Worm (Caenorhabditis elegans) whole organism, L2 larva: ENCODE results near the gene F07E5.12.

Experiments
- C34F6.9 ChIP-seq: fragments of 150-350 bp; optimal IDR thresholded peaks from 2 replicates; lab custom pipeline; 2014; ENCODE audit warnings: missing biosample characterization, missing genetic modification characterization
- F13H6.1 ChIP-seq: sonication (generic microtip); optimal IDR thresholded peaks from 2 replicates; lab custom pipeline; 2016; ENCODE audit warnings: missing genetic modification characterization, missing compliant biosample characterization
- ZK546.5 ChIP-seq: sonication (generic microtip); optimal IDR thresholded peaks from 2 replicates; lab custom pipeline; 2017; ENCODE audit warnings: missing biosample characterization, missing genetic modification characterization
- ama-1 ChIP-seq: fragments of 150-350 bp; optimal IDR thresholded peaks from 2 replicates; lab custom pipeline; 2018; ENCODE audit warnings: inconsistent platforms
- blmp-1 ChIP-seq: sonication (generic microtip); optimal IDR thresholded peaks from 2 replicates; lab custom pipeline; 2017; ENCODE audit warnings: missing genetic modification characterization, mild to moderate bottlenecking, missing compliant biosample characterization, antibody characterized with exemption, moderate library complexity; ENCODE audit not compliant: insufficient read depth
- ceh-16 ChIP-seq: fragments of 150-350 bp; optimal IDR thresholded peaks from 2 replicates; lab custom pipeline; 2014; ENCODE audit warnings: missing biosample characterization, missing genetic modification characterization
- ceh-82 ChIP-seq: fragments of 150-350 bp; optimal IDR thresholded peaks from 2 replicates; lab custom pipeline; 2014; ENCODE audit warnings: missing biosample characterization, missing genetic modification characterization
- crh-2 ChIP-seq: sonication (generic microtip); optimal IDR thresholded peaks from 2 replicates; lab custom pipeline; 2017; ENCODE audit warnings: missing biosample characterization, missing genetic modification characterization
- dmd-4 ChIP-seq: sonication (generic microtip); optimal IDR thresholded peaks from 2 replicates; lab custom pipeline; 2017; ENCODE audit warnings: missing biosample characterization, missing genetic modification characterization
- egl-27 ChIP-seq: sonication (generic microtip); optimal IDR thresholded peaks from 3 replicates; lab custom pipeline; 2017; ENCODE audit warnings: missing biosample characterization, missing genetic modification reagents, missing genetic modification characterization
- gmeb-1 ChIP-seq: fragments of 150-350 bp; optimal IDR thresholded peaks from 2 replicates; lab custom pipeline; 2014; ENCODE audit warnings: missing biosample characterization, missing genetic modification characterization
- lin-11 ChIP-seq: fragments of 150-350 bp; sonication (generic microtip); optimal IDR thresholded peaks from 2 replicates; lab custom pipeline; 2014; ENCODE audit warnings: missing biosample characterization, missing genetic modification characterization, inconsistent platforms, mixed read lengths
- lin-39 ChIP-seq: fragments of 150-350 bp; optimal IDR thresholded peaks from 2 replicates; lab custom pipeline; 2014; ENCODE audit warnings: missing biosample characterization, missing genetic modification reagents, missing genetic modification characterization
- lsy-2 ChIP-seq, 2 experiments: fragments of 150-350 bp in 1 of 2; sonication (generic microtip) in 1 of 2; optimal IDR thresholded peaks; 2 replicates each; lab custom pipeline; 2014 to 2017; ENCODE audit warnings: missing biosample characterization in 2 of 2, missing genetic modification characterization in 2 of 2
- mab-5 ChIP-seq: fragments of 150-350 bp; optimal IDR thresholded peaks from 2 replicates; lab custom pipeline; 2014; ENCODE audit warnings: missing biosample characterization, missing genetic modification characterization
- mbf-1 ChIP-seq: sonication (generic microtip); optimal IDR thresholded peaks from 2 replicates; lab custom pipeline; 2017; ENCODE audit warnings: missing biosample characterization, missing genetic modification characterization
- mdl-1 ChIP-seq, 2 experiments: fragments of 150-350 bp in 1 of 2; sonication (generic microtip) in 1 of 2; optimal IDR thresholded peaks; 2 replicates each; lab custom pipeline; 2017; ENCODE audit warnings: missing biosample characterization in 2 of 2, missing genetic modification characterization in 2 of 2
- nhr-10 ChIP-seq: sonication (generic microtip); optimal IDR thresholded peaks from 2 replicates; lab custom pipeline; 2017; ENCODE audit warnings: missing biosample characterization, missing genetic modification characterization
- nhr-11 ChIP-seq: fragments of 150-350 bp; optimal IDR thresholded peaks from 2 replicates; lab custom pipeline; 2014; ENCODE audit warnings: missing biosample characterization, missing genetic modification characterization
- nhr-12 ChIP-seq: fragments of 150-350 bp; optimal IDR thresholded peaks from 2 replicates; lab custom pipeline; 2014; ENCODE audit warnings: missing biosample characterization, missing genetic modification characterization
- nhr-129 ChIP-seq: fragments of 150-350 bp; optimal IDR thresholded peaks from 2 replicates; lab custom pipeline; 2014; ENCODE audit warnings: missing biosample characterization, missing genetic modification characterization
- nhr-23 ChIP-seq: fragments of 150-350 bp; optimal IDR thresholded peaks from 2 replicates; lab custom pipeline; 2014; ENCODE audit warnings: missing biosample characterization, missing genetic modification reagents, missing genetic modification characterization
- nhr-25 ChIP-seq: fragments of 150-350 bp; sonication (generic microtip); optimal IDR thresholded peaks from 3 replicates; lab custom pipeline; 2014; ENCODE audit warnings: missing biosample characterization, missing genetic modification characterization
- nhr-6 ChIP-seq: fragments of 150-350 bp; optimal IDR thresholded peaks from 2 replicates; lab custom pipeline; 2014; ENCODE audit warnings: missing biosample characterization, missing genetic modification characterization
- peb-1 ChIP-seq: fragments of 150-350 bp; optimal IDR thresholded peaks from 2 replicates; lab custom pipeline; 2014; ENCODE audit warnings: missing biosample characterization, missing genetic modification characterization
- sem-4 ChIP-seq: fragments of 150-350 bp; optimal IDR thresholded peaks from 2 replicates; lab custom pipeline; 2014; ENCODE audit warnings: missing biosample characterization, missing genetic modification reagents, missing genetic modification characterization
- sma-3 ChIP-seq: sonication (generic microtip); optimal IDR thresholded peaks from 2 replicates; lab custom pipeline; 2016; ENCODE audit warnings: missing genetic modification reagents, missing genetic modification characterization, missing compliant biosample characterization
- snpc-4 ChIP-seq: fragments of 150-350 bp; optimal IDR thresholded peaks from 2 replicates; lab custom pipeline; 2014; ENCODE audit warnings: missing biosample characterization, missing genetic modification characterization
- unc-39 ChIP-seq: fragments of 150-350 bp; optimal IDR thresholded peaks from 2 replicates; lab custom pipeline; 2014; ENCODE audit warnings: missing biosample characterization, missing genetic modification characterization
- unc-55 ChIP-seq: fragments of 150-350 bp; sonication (generic microtip); optimal IDR thresholded peaks from 3 replicates; lab custom pipeline; 2014; ENCODE audit warnings: missing biosample characterization, missing genetic modification reagents, missing genetic modification characterization
- unc-62 ChIP-seq: fragments of 150-350 bp; optimal IDR thresholded peaks from 2 replicates; lab custom pipeline; 2014; ENCODE audit warnings: missing biosample characterization, missing genetic modification reagents, missing genetic modification characterization
- zag-1 ChIP-seq: fragments of 150-350 bp; optimal IDR thresholded peaks from 2 replicates; lab custom pipeline; 2014; ENCODE audit warnings: missing biosample characterization, missing genetic modification characterization
- ztf-1 ChIP-seq: fragments of 200-800 bp; sonication (Bioruptor generic); conservative IDR thresholded peaks from 2 replicates; pipeline ENCODE4 v1.3.6; 2022; ENCODE audit warnings: missing genetic modification characterization, missing compliant biosample characterization
- ztf-11 ChIP-seq: sonication (generic microtip); optimal IDR thresholded peaks from 2 replicates; lab custom pipeline; 2017; ENCODE audit warnings: missing biosample characterization, missing genetic modification characterization
- ztf-4 ChIP-seq: fragments of 150-350 bp; optimal IDR thresholded peaks from 2 replicates; lab custom pipeline; 2014; ENCODE audit warnings: missing biosample characterization, missing genetic modification characterization

The F07E5.12 gene

DNA sequence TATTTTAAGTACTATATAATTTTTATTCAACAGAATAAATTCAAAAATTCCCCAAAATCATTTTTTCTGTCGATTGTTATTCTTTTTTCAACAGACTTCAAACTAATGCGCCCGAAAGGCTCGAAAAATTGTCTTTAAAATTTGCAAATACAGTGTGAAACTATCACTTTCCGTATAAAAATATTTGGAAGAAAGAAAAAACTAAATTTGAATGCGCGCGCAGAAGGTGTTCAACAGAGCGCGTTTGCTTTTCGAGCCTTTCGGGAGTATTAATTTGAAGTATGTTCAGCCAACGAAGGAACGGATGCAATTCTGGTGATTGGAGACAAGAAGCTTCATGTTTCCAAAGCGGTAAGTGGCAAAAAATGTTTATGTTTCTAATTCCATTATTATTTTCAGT lies 35.5 kb upstream of the F07E5.12 start, which contains the start of gene btb-4:
TSS of gene btb-4 (plus strand) at position 35 of the 400 bp plus-strand sequence.
- TF ChIP-seq unc-55 (GFP tag; lab: Kevin White, UChicago) (peak; percentile 4), gmeb-1 (tag; lab: Kevin White, UChicago) (peak; percentile 78)

DNA sequence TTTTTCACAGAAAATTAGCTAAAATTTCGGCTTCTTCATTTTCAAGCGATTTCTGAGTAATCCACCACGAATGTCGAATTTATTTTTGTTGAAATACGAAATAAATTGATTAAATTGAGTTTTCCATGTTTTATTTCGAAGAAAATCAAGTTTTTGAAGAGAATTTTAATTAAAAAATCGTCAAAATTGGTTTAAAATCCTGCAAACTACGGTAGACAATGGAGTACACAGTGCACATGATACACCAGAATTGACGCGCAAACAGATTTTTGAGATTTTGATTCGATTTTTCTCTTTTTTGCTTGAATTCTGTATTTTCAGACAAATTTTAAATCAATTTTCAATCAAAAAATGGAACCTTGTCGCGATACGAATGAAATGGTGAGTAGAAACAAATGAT lies 34.5 kb upstream of the F07E5.12 start, which contains the start of gene F59H6.14:
TSS of gene F59H6.14 (plus strand) at position 301 of the 400 bp plus-strand sequence.
- TF ChIP-seq peb-1 (tag; lab: Kevin White, UChicago) (no peak), egl-27 (tag; lab: Kevin White, UChicago) (no peak), lin-11 (no peak), crh-2 (no peak), nhr-11 (tag; lab: Kevin White, UChicago) (no peak), ztf-11 (tag; lab: Kevin White, UChicago) (no peak), sem-4 (tag; lab: Kevin White, UChicago) (no peak), ztf-4 (no peak), blmp-1 (tag; lab: Kevin White, UChicago) (no peak)

DNA sequence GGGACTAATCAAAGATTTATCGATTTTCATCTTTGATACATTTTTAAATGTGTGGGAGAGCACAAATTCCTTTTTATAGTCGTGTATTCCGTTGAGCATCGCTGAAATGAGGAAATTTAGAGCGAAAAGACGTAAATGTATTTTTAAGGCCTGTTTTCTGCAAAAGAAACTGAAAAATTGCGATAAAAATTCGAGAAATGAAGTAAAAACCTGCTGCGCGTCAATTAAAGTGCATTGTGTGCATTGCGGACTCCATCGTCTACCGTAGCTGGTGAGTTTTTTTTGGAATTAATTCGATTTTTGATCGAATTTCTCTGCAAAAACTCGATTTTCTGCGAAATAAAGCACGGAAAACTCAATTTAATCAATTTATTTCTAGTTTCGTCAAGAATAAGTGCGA lies 28.5 kb upstream of the F07E5.12 start, which contains the start of gene bath-19:
TSS of gene bath-19 (minus strand) at position 101 of the 400 bp plus-strand sequence.
- TF ChIP-seq unc-62 (GFP tag; lab: Kevin White, UChicago) (no peak), peb-1 (tag; lab: Kevin White, UChicago) (no peak), mbf-1 (no peak), nhr-10 (tag; lab: Kevin White, UChicago) (no peak)

DNA sequence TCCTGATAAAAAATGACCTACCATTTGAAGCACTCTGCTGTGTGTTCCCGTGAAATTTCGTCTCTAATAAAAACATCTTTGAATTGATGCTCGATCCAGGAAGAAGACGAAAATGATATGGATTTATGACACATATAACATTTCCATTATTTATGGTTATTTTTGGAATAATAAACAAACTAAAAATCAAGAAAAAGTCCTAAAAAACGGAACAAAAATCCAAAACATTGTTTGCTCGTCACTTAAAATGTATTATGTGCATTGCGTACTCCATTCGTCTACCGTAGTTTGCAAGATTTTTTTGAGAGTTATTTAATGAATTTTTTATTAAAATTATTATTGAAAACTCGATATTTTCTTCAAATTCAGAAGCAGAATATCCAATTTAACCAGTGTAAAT lies 25.3 kb upstream of the F07E5.12 start, which contains the start of gene bath-20:
TSS of gene bath-20 (minus strand) at position 101 of the 400 bp plus-strand sequence.
- no peak for TF ChIP-seq ztf-1 (GFP tag; lab: Robert Waterston, UW)
- no peak for TF ChIP-seq mdl-1 (tag; optimal IDR thresholded peaks at IDR 0.05; lab: Kevin White, UChicago)
- no peak for TF ChIP-seq nhr-11 (tag; lab: Kevin White, UChicago)
- TF ChIP-seq mab-5 (tag; lab: Kevin White, UChicago) = no peak
- no peak for TF ChIP-seq blmp-1 (tag; lab: Kevin White, UChicago)
- no peak for TF ChIP-seq dmd-4 (tag; lab: Kevin White, UChicago)
- no peak for TF ChIP-seq lin-39 (tag; lab: Kevin White, UChicago)
- TF ChIP-seq crh-2 = no peak
- TF ChIP-seq unc-62 (GFP tag; lab: Kevin White, UChicago) = no peak
- no peak for TF ChIP-seq snpc-4 (tag; lab: Kevin White, UChicago)
- no peak for TF ChIP-seq nhr-12 (tag; lab: Kevin White, UChicago)
- no peak for TF ChIP-seq ceh-82 (tag; lab: Kevin White, UChicago)
- no peak for TF ChIP-seq nhr-25 (tag; lab: Kevin White, UChicago)
- TF ChIP-seq peb-1 (tag; lab: Kevin White, UChicago) = no peak
- no peak for TF ChIP-seq lsy-2 (tag; optimal IDR thresholded peaks at IDR 0.05; lab: Kevin White, UChicago)
- TF ChIP-seq ztf-4 = no peak
- no peak for TF ChIP-seq unc-39 (tag; lab: Kevin White, UChicago)
- no peak for TF ChIP-seq ceh-16 (tag; lab: Kevin White, UChicago)

DNA sequence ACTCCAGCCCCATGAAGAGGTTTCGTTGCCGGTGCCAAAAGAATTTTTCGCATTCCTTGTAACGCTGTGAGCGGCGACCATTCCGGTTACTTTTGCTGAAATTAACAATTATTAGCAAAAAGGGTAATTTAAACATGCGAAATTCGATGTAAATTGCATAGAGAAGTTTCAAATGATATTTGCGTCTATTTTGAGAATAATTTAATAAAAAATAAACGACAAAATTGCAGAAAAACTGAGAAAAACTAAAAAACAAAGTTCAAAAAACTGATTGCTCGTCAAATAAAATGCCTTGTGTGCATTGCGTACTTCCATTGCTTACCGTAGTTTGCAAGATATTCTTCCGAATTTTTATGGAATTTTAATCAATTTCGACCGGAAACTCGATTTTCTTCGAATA lies 22.3 kb upstream of the F07E5.12 start, which contains the start of gene bath-24:
TSS of gene bath-24 (minus strand) at position 101 of the 400 bp plus-strand sequence.
- TF ChIP-seq nhr-23 (tag; lab: Kevin White, UChicago) (no peak), sma-3 (no peak), ztf-4 (no peak), blmp-1 (tag; lab: Kevin White, UChicago) (no peak), ceh-82 (tag; lab: Kevin White, UChicago) (no peak), egl-27 (tag; lab: Kevin White, UChicago) (no peak), nhr-129 (tag; lab: Kevin White, UChicago) (no peak), gmeb-1 (tag; lab: Kevin White, UChicago) (no peak), C34F6.9 (no peak), zag-1 (tag; lab: Kevin White, UChicago) (no peak), F13H6.1 (tag; lab: Kevin White, UChicago) (no peak), ztf-1 (GFP tag; lab: Robert Waterston, UW) (no peak), ZK546.5 (tag; lab: Kevin White, UChicago) (no peak), unc-39 (tag; lab: Kevin White, UChicago) (no peak), ama-1 (lab: Kevin White, UChicago) (no peak), mdl-1 (tag; optimal IDR thresholded peaks at IDR 0.05; lab: Kevin White, UChicago) (no peak), nhr-6 (tag; lab: Kevin White, UChicago) (no peak)
